Worm (Caenorhabditis elegans): ENCODE results near the gene F21C10.3.

The F21C10.3 gene

DNA sequence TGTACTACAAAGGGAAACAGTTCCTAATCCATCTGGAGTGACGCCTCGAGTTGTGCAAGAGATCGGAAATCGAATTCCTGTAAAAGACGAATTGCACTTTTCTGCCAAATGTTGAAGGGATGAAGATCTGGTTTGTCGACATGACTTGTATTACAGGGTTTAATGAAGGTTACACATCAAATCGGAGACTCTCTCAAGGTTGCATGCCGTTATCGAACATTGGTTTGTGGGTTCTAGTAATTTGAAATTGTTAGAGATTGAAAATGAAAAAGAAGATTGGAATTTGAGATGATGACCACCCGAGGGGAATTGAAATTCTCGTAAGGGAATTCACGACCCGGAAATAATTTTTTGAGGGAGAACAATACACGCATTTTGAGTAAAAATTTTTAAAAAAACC is 38.4 kb downstream of the F21C10.3 start:
- TF ChIP-seq hnd-1 (tag; optimal IDR thresholded peaks at IDR 0.05) (no peak), flt-1 (GFP tag; IDR thresholded peaks at IDR 0.05) (no peak), tra-4 (tag; optimal IDR thresholded peaks at IDR 0.05) (no peak), hmg-4 (GFP tag; optimal IDR thresholded peaks at IDR 0.05) (no peak), sea-1 (GFP tag; conservative IDR thresholded peaks at IDR 0.05) (no peak), tbx-37 (GFP tag; conservative IDR thresholded peaks at IDR 0.05) (no peak), pes-1 (GFP tag; IDR thresholded peaks at IDR 0.05) (no peak), aly-1 (tag; optimal IDR thresholded peaks at IDR 0.05) (no peak), ama-1 (optimal IDR thresholded peaks at IDR 0.05) (no peak), scrt-1 (GFP tag; IDR thresholded peaks at IDR 0.05) (no peak), ceh-13 (GFP tag; optimal IDR thresholded peaks at IDR 0.05) (no peak), ets-7 (tag; optimal IDR thresholded peaks at IDR 0.05) (no peak), B0310.2 (tag; optimal IDR thresholded peaks at IDR 0.05) (no peak), ceh-36 (tag; optimal IDR thresholded peaks at IDR 0.05) (no peak), hmbx-1 (tag; optimal IDR thresholded peaks at IDR 0.05) (no peak), tbx-11 (GFP tag; IDR thresholded peaks at IDR 0.05) (no peak), F13C5.2 (tag; optimal IDR thresholded peaks at IDR 0.05) (no peak)

DNA sequence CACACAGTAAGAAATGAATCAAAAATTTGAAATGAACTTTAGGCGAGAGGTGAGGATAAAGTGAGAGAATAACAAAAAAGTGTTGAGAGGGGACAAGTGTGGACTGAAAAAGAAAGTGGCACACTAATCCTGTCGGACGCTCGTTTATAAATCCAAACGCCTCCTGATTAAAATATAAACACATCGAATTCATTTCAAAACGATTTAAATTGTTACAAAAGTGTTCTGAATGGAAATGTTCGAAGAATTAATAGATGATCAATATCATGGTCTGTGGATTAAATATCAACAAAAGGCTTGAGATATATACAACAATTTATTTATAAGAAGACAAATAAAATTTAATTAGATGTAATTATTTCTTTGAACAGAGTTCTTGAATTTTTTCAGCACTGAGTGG is 40.2 kb downstream of the F21C10.3 start, which contains the start of gene B0222.11:
TSS of gene B0222.11 (minus strand) at position 101 of the 400 bp plus-strand sequence.
- no peak for TF ChIP-seq hmbx-1 (tag; optimal IDR thresholded peaks at IDR 0.05)

DNA sequence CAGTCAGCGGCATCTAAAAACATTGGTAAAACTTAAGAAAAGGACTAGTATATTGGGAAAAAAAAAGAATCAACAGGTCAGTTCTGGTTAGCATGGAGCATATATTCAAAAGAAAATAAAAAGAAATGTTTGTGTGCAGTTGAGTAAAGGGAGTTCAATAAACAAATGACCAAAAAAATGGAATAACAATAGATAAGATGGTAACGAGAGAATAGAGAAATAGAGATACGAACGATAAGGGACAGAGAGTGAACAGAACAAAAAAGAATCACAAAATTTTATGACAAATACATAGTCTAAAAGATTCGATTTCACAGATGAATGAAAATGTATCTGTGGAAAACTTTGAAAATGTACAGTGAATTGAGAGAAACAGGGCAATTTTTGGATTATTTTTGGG is 45.1 kb downstream of the F21C10.3 start, which contains the start of gene gad-3:
TSS of gene gad-3 (minus strand) at position 17 of the 400 bp plus-strand sequence.
- TF ChIP-seq ceh-13 (GFP tag; optimal IDR thresholded peaks at IDR 0.05): no peak
- no peak for TF ChIP-seq aly-1 (tag; optimal IDR thresholded peaks at IDR 0.05)
- TF ChIP-seq tbx-11 (GFP tag; IDR thresholded peaks at IDR 0.05): no peak
- no peak for TF ChIP-seq F13C5.2 (tag; optimal IDR thresholded peaks at IDR 0.05)
- TF ChIP-seq scrt-1 (GFP tag; IDR thresholded peaks at IDR 0.05): no peak
- TF ChIP-seq B0310.2 (tag; optimal IDR thresholded peaks at IDR 0.05): no peak
- TF ChIP-seq ceh-36 (tag; optimal IDR thresholded peaks at IDR 0.05): no peak
- TF ChIP-seq tra-4 (tag; optimal IDR thresholded peaks at IDR 0.05): no peak
- no peak for TF ChIP-seq sea-1 (GFP tag; conservative IDR thresholded peaks at IDR 0.05)
- no peak for TF ChIP-seq hmg-4 (GFP tag; optimal IDR thresholded peaks at IDR 0.05)
- TF ChIP-seq hnd-1 (tag; optimal IDR thresholded peaks at IDR 0.05): no peak
- TF ChIP-seq tbx-37 (GFP tag; conservative IDR thresholded peaks at IDR 0.05): no peak
- no peak for TF ChIP-seq flt-1 (GFP tag; IDR thresholded peaks at IDR 0.05)
- TF ChIP-seq ama-1 (optimal IDR thresholded peaks at IDR 0.05): no peak
- no peak for TF ChIP-seq ets-7 (tag; optimal IDR thresholded peaks at IDR 0.05)
- no peak for TF ChIP-seq pes-1 (GFP tag; IDR thresholded peaks at IDR 0.05)
- no peak for TF ChIP-seq hmbx-1 (tag; optimal IDR thresholded peaks at IDR 0.05)

DNA sequence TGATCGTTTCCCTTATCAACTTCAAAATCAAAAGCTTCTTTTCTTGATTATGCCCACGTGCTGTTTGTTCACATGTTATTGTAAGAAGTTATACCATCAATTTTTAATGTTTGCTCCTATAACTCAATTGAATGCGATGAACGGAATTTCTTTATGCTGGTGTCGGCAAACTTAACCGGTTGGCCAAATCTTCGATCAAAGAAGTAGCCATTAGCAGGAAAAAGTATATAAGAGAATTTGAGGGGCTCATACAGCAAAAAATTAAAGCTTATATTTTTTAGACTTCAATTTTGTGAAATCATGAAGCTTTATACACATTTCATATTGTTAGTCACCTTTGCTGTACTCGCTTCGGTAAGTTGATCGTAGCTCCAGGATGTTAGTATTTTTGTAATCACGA is 45.9 kb downstream of the F21C10.3 start, which contains the start of gene pqn-16:
TSS of gene pqn-16 (plus strand) at position 301 of the 400 bp plus-strand sequence.
- TF ChIP-seq hnd-1 (tag; optimal IDR thresholded peaks at IDR 0.05) (no peak), tbx-37 (GFP tag; conservative IDR thresholded peaks at IDR 0.05) (no peak), flt-1 (GFP tag; IDR thresholded peaks at IDR 0.05) (no peak), sea-1 (GFP tag; conservative IDR thresholded peaks at IDR 0.05) (no peak), tra-4 (tag; optimal IDR thresholded peaks at IDR 0.05) (no peak)

DNA sequence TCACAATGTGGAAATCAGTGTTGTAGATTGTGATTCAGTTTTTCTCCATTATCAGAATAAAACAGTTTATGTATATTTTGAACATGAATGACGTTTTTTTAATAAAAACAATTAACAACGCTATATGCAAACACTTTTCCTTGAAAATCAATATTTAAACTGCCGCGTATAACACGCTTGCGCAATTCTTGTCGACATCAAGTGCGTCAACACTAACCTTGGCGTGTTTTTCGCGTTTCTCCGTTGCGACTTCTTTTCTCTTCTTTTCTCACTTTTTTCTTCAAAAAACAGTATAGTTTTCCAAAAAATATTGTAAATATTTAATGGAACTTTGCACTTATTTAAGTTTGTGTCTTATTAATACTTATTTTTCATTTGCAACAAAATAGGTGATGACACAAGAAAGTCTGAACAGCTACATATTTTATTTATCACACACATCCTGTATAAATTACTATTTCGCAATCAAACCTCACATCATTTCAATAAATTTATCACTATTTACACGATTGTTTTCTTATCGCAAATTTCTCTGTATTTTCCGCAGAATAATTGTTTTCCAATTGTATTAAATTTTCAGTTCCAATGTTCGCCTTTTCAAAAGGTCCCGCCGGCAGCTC is 47.5 kb downstream of the F21C10.3 start, which contains the start of gene spas-1:
TSS of gene spas-1 (plus strand) at position 572 of the 620 bp plus-strand sequence.
- TF ChIP-seq pes-1 (GFP tag; IDR thresholded peaks at IDR 0.05) (no peak), tra-4 (tag; optimal IDR thresholded peaks at IDR 0.05) (no peak), scrt-1 (GFP tag; IDR thresholded peaks at IDR 0.05) (no peak), hnd-1 (tag; optimal IDR thresholded peaks at IDR 0.05) (peak; percentile 36), F13C5.2 (tag; optimal IDR thresholded peaks at IDR 0.05) (peak; percentile 84), tbx-11 (GFP tag; IDR thresholded peaks at IDR 0.05) (peak; percentile 57; the same call in 1 of the 2 replicates), flt-1 (GFP tag; IDR thresholded peaks at IDR 0.05) (no peak), ceh-36 (tag; optimal IDR thresholded peaks at IDR 0.05) (peak; percentile 35)
